Worm (Caenorhabditis elegans) whole organism, late embryonic: ENCODE measurements around the gene str-135.

Source experiments
- Y22D7AL.16 ChIP-seq: sonication (generic microtip); optimal IDR thresholded peaks from 2 replicates; lab custom pipeline; 2016; ENCODE audit warnings: missing genetic modification characterization, missing compliant biosample characterization
- ahr-1 ChIP-seq: sonication (generic microtip); optimal IDR thresholded peaks from 2 replicates; lab custom pipeline; 2016; ENCODE audit warnings: missing genetic modification characterization, missing compliant biosample characterization
- ama-1 ChIP-seq: fragments of 150-350 bp; optimal IDR thresholded peaks from 2 replicates; lab custom pipeline; 2014
- eyg-1 ChIP-seq: sonication (generic microtip); optimal IDR thresholded peaks from 2 replicates; lab custom pipeline; 2016; ENCODE audit warnings: missing genotype, missing genetic modification characterization, missing compliant biosample characterization
- fkh-10 ChIP-seq: fragments of 150-350 bp; optimal IDR thresholded peaks from 2 replicates; lab custom pipeline; 2014; ENCODE audit warnings: missing biosample characterization, missing genetic modification reagents, missing genetic modification characterization
- gmeb-2 ChIP-seq: sonication (generic microtip); optimal IDR thresholded peaks from 2 replicates; lab custom pipeline; 2016; ENCODE audit warnings: missing genetic modification characterization, inconsistent platforms, missing compliant biosample characterization
- hlh-13 ChIP-seq: fragments of 200-800 bp; sonication (Bioruptor generic); optimal IDR thresholded peaks from 2 replicates; lab custom pipeline; 2018; ENCODE audit warnings: mild to moderate bottlenecking, missing genetic modification characterization, missing compliant biosample characterization
- lim-6 ChIP-seq: sonication (generic microtip); optimal IDR thresholded peaks from 2 replicates; lab custom pipeline; 2016; ENCODE audit warnings: missing genetic modification characterization, missing compliant biosample characterization
- nhr-11 ChIP-seq: fragments of 150-350 bp; optimal IDR thresholded peaks from 2 replicates; lab custom pipeline; 2014; ENCODE audit warnings: missing biosample characterization, missing genetic modification characterization
- pag-3 ChIP-seq: sonication (generic microtip); optimal IDR thresholded peaks from 2 replicates; lab custom pipeline; 2016; ENCODE audit warnings: missing compliant biosample characterization, missing genetic modification characterization, borderline replicate concordance
- ref-2 ChIP-seq: sonication (generic microtip); optimal IDR thresholded peaks from 2 replicates; lab custom pipeline; 2016; ENCODE audit warnings: missing genetic modification characterization, missing compliant biosample characterization
- rnt-1 ChIP-seq: sonication (generic microtip); optimal IDR thresholded peaks from 2 replicates; lab custom pipeline; 2016; ENCODE audit warnings: missing genetic modification characterization, missing compliant biosample characterization
- tbx-2 ChIP-seq: sonication (generic microtip); optimal IDR thresholded peaks from 2 replicates; lab custom pipeline; 2016; ENCODE audit warnings: missing genetic modification characterization, missing compliant biosample characterization

- TF ChIP-seq gmeb-2 (tag; lab: Kevin White, UChicago) (no peak), ref-2 (tag; lab: Kevin White, UChicago) (no peak), ahr-1 (tag; lab: Kevin White, UChicago) (no peak), ama-1 (lab: Kevin White, UChicago) (no peak), Y22D7AL.16 (tag; lab: Kevin White, UChicago) (no peak), nhr-11 (tag; lab: Kevin White, UChicago) (no peak), lim-6 (tag; lab: Kevin White, UChicago) (no peak), eyg-1 (tag; lab: Kevin White, UChicago) (no peak), tbx-2 (tag; lab: Kevin White, UChicago) (no peak), hlh-13 (GFP tag; lab: Kevin White, UChicago) (no peak), fkh-10 (GFP tag; lab: Kevin White, UChicago) (no peak), rnt-1 (no peak), pag-3 (no peak)
Measured at ce11 chrV:8295866-8296265, 15.2 kb upstream of the str-135 start, which contains the start of gene smex-1.
